Fruit fly (Drosophila melanogaster) whole organism, prepupa: Measurements from ENCODE around the gene CG14420.

Experiments used
- CG10631 ChIP-seq: fragments of 200-800 bp; sonication (Bioruptor generic); optimal IDR thresholded peaks from 2 replicates; lab custom pipeline; 2016; ENCODE audit warnings: missing biosample characterization, missing genetic modification characterization
- CG10669 ChIP-seq: fragments of 200-800 bp; sonication (Bioruptor generic); optimal IDR thresholded peaks from 3 replicates; lab custom pipeline; 2018; ENCODE audit warnings: missing biosample characterization, mild to moderate bottlenecking, missing genetic modification characterization, moderate library complexity
- CG11294 ChIP-seq: fragments of 200-800 bp; sonication (Bioruptor generic); IDR thresholded peaks from 2 replicates; pipeline ENCODE4 v1.3.6; 2022; ENCODE audit warnings: missing biosample characterization, missing genetic modification characterization
- CG11762 ChIP-seq: fragments of 200-800 bp; sonication (Bioruptor generic); optimal IDR thresholded peaks from 3 replicates; lab custom pipeline; 2016; ENCODE audit warnings: missing biosample characterization, missing genetic modification characterization; ENCODE audit not compliant: insufficient read depth
- CG11902 ChIP-seq: fragments of 200-800 bp; sonication (Bioruptor generic); optimal IDR thresholded peaks from 3 replicates; lab custom pipeline; 2016; ENCODE audit warnings: missing biosample characterization, missing genetic modification characterization
- CG16779 ChIP-seq: fragments of 200-800 bp; sonication (Bioruptor generic); optimal IDR thresholded peaks from 3 replicates; lab custom pipeline; 2017; ENCODE audit warnings: missing biosample characterization, mild to moderate bottlenecking, missing genetic modification characterization
- CG3032 ChIP-seq: fragments of 200-800 bp; optimal IDR thresholded peaks from 2 replicates; lab custom pipeline; 2019; ENCODE audit warnings: missing biosample characterization, mild to moderate bottlenecking, missing genetic modification characterization, moderate library complexity
- CG31627 ChIP-seq: fragments of 200-800 bp; sonication (Bioruptor generic); optimal IDR thresholded peaks from 3 replicates; lab custom pipeline; 2016; ENCODE audit warnings: missing biosample characterization, missing genetic modification characterization
- CG34406 ChIP-seq: fragments of 200-800 bp; sonication (Bioruptor generic); optimal IDR thresholded peaks from 3 replicates; lab custom pipeline; 2016; ENCODE audit warnings: missing biosample characterization, missing genetic modification characterization
- CG6163 ChIP-seq: fragments of 200-800 bp; sonication (Bioruptor generic); IDR thresholded peaks from 3 replicates; pipeline ENCODE4 v1.3.6; 2022; ENCODE audit warnings: missing biosample characterization, missing genetic modification characterization
- CG6792 ChIP-seq: fragments of 200-800 bp; sonication (Bioruptor generic); optimal IDR thresholded peaks from 3 replicates; lab custom pipeline; 2016; ENCODE audit warnings: missing biosample characterization, missing genetic modification characterization
- CG6808 ChIP-seq: fragments of 200-800 bp; sonication (Bioruptor generic); optimal IDR thresholded peaks from 3 replicates; lab custom pipeline; 2017; ENCODE audit warnings: missing biosample characterization, missing genetic modification characterization, mild to moderate bottlenecking, moderate library complexity, missing genetic modification reagents
- CG8119 ChIP-seq: fragments of 200-800 bp; sonication (Bioruptor generic); IDR thresholded peaks from 3 replicates; pipeline ENCODE4 v1.3.6; 2022; ENCODE audit warnings: missing biosample characterization, missing genetic modification characterization
- CG9139 ChIP-seq: fragments of 200-800 bp; sonication (Bioruptor generic); optimal IDR thresholded peaks from 3 replicates; lab custom pipeline; 2017; ENCODE audit warnings: missing biosample characterization, mild to moderate bottlenecking, missing genetic modification characterization
- Eip78C ChIP-seq: fragments of 200-800 bp; sonication (Bioruptor generic); peaks from one replicate; lab custom pipeline; 2016; ENCODE audit warnings: missing biosample characterization, missing genetic modification characterization
- Ets21C ChIP-seq: fragments of 200-800 bp; sonication (Bioruptor generic); optimal IDR thresholded peaks from 3 replicates; lab custom pipeline; 2016; ENCODE audit warnings: missing biosample characterization, missing genetic modification characterization
- Ets96B ChIP-seq: fragments of 200-800 bp; optimal IDR thresholded peaks from 2 replicates; lab custom pipeline; 2019; ENCODE audit warnings: missing biosample characterization, mild to moderate bottlenecking, missing genetic modification characterization, moderate library complexity
- Gug ChIP-seq: fragments of 200-800 bp; sonication (Bioruptor generic); IDR thresholded peaks from 2 replicates; pipeline ENCODE4 v1.3.6; 2022; ENCODE audit warnings: missing biosample characterization, missing genetic modification characterization
- Lpt ChIP-seq: fragments of 200-800 bp; sonication (Bioruptor generic); optimal IDR thresholded peaks from 3 replicates; lab custom pipeline; 2016; ENCODE audit warnings: missing biosample characterization, missing genetic modification characterization
- Met ChIP-seq: fragments of 200-800 bp; sonication (Bioruptor generic); optimal IDR thresholded peaks from 3 replicates; lab custom pipeline; 2016; ENCODE audit warnings: missing biosample characterization, missing genetic modification characterization
- OdsH ChIP-seq: fragments of 200-800 bp; sonication (Bioruptor generic); optimal IDR thresholded peaks from 3 replicates; lab custom pipeline; 2016; ENCODE audit warnings: missing biosample characterization, missing genetic modification characterization
- Smox ChIP-seq: fragments of 200-800 bp; sonication (Bioruptor generic); optimal IDR thresholded peaks from 3 replicates; lab custom pipeline; 2016; ENCODE audit warnings: missing biosample characterization, missing genetic modification characterization
- Sox102F ChIP-seq: fragments of 200-800 bp; sonication (Bioruptor generic); optimal IDR thresholded peaks from 2 replicates; lab custom pipeline; 2016; ENCODE audit warnings: missing biosample characterization, mild to moderate bottlenecking, missing genetic modification characterization
- Sox14 ChIP-seq: fragments of 200-800 bp; sonication (Bioruptor generic); optimal IDR thresholded peaks from 3 replicates; lab custom pipeline; 2016; ENCODE audit warnings: missing biosample characterization, missing genetic modification characterization
- Sox15 ChIP-seq: fragments of 200-800 bp; sonication (Bioruptor generic); optimal IDR thresholded peaks from 3 replicates; lab custom pipeline; 2016; ENCODE audit warnings: missing biosample characterization, missing genetic modification characterization
- achi ChIP-seq: fragments of 200-800 bp; sonication (Bioruptor generic); optimal IDR thresholded peaks from 3 replicates; lab custom pipeline; 2016; ENCODE audit warnings: missing biosample characterization, missing genetic modification characterization
- acj6 ChIP-seq: fragments of 200-800 bp; sonication (Bioruptor generic); optimal IDR thresholded peaks from 3 replicates; lab custom pipeline; 2016; ENCODE audit warnings: missing biosample characterization, missing genetic modification characterization
- cyc ChIP-seq: fragments of 200-800 bp; sonication (Bioruptor generic); optimal IDR thresholded peaks from 3 replicates; lab custom pipeline; 2016; ENCODE audit warnings: missing biosample characterization, missing genetic modification characterization
- dac ChIP-seq: fragments of 200-800 bp; sonication (Bioruptor generic); optimal IDR thresholded peaks from 2 replicates; lab custom pipeline; 2017; ENCODE audit warnings: missing biosample characterization, mild to moderate bottlenecking, missing genetic modification characterization
- dsx ChIP-seq: fragments of 200-800 bp; optimal IDR thresholded peaks from 3 replicates; lab custom pipeline; 2019; ENCODE audit warnings: missing biosample characterization, mild to moderate bottlenecking, missing genetic modification characterization, moderate library complexity; ENCODE audit not compliant: poor library complexity, severe bottlenecking
- fd85E ChIP-seq: fragments of 200-800 bp; sonication (Bioruptor generic); optimal IDR thresholded peaks from 3 replicates; lab custom pipeline; 2016; ENCODE audit warnings: missing biosample characterization, missing genetic modification characterization
- fkh ChIP-seq: fragments of 200-800 bp; sonication (Bioruptor generic); optimal IDR thresholded peaks from 3 replicates; lab custom pipeline; 2017; ENCODE audit warnings: missing biosample characterization, mild to moderate bottlenecking, missing genetic modification characterization, moderate library complexity
- pdm3 ChIP-seq: fragments of 200-800 bp; sonication (Bioruptor generic); optimal IDR thresholded peaks from 3 replicates; lab custom pipeline; 2016; ENCODE audit warnings: missing biosample characterization, missing genetic modification characterization
- salr ChIP-seq, 2 experiments: fragments of 200-800 bp; sonication (Bioruptor generic); optimal IDR thresholded peaks; 3 replicates each; lab custom pipeline; 2016 to 2018; ENCODE audit warnings: missing biosample characterization in 2 of 2, missing genetic modification characterization in 2 of 2, mild to moderate bottlenecking in 1 of 2
- spab ChIP-seq: fragments of 200-800 bp; sonication (Bioruptor generic); optimal IDR thresholded peaks from 2 replicates; lab custom pipeline; 2017; ENCODE audit warnings: missing biosample characterization, mild to moderate bottlenecking, missing genetic modification characterization, missing genetic modification reagents
- ss ChIP-seq, 2 experiments: fragments of 200-800 bp; sonication (Bioruptor generic); optimal IDR thresholded peaks; 2 replicates in 1 of 2; 3 replicates in 1 of 2; lab custom pipeline; 2017 to 2018; ENCODE audit warnings: mild to moderate bottlenecking in 2 of 2, missing biosample characterization in 2 of 2, missing genetic modification characterization in 2 of 2, moderate library complexity in 1 of 2
- svp ChIP-seq: fragments of 200-800 bp; sonication (Bioruptor generic); peaks from one replicate; lab custom pipeline; 2016; ENCODE audit warnings: missing biosample characterization, missing genetic modification characterization
- vri ChIP-seq: fragments of 200-800 bp; sonication (Bioruptor generic); optimal IDR thresholded peaks from 3 replicates; lab custom pipeline; 2016; ENCODE audit warnings: missing biosample characterization, mild to moderate bottlenecking, missing genetic modification characterization

Gene CG14420

DNA sequence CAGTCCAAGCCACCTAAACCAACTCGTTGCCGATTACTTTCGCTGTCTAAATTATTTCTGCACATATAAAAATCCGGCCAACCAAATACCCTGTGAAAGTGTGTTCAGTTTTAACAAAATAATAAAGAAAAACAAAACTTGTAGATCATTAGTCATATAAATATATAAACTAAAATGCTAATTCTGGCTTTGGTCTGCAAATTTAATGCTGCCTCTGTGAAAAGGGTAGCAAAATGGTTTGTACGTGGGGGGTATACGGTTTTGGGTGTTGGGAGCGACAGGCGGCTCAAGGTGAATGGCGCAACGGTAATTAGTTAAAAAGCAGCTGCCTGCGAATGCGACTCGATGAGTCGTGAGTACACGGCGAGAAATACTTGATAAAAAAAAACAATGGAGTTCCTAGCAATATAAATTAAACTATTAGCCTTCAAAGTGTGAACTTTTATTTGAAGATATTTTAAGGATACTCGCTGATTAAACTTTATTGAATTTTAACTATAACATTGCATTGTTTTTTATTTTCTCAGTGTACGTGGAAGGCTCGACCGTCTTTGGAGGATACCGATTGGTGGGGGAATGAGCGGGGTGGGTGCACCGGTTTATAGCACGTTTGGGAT lies 39.3 kb downstream of the CG14420 start (continued):
- TF ChIP-seq spab (GFP tag; lab: Kevin White, UChicago), result peak; percentile 39
- peak; percentile 33 for TF ChIP-seq CG6808
- TF ChIP-seq cyc, result peak; percentile 66
- no peak for TF ChIP-seq fkh (GFP tag; lab: Kevin White, UChicago)
- TF ChIP-seq pdm3, result peak; percentile 64
- TF ChIP-seq CG34406 (GFP tag; lab: Kevin White, UChicago), result peak; percentile 63
- peak; percentile 48 for TF ChIP-seq CG10669 (GFP tag; lab: Kevin White, UChicago)
- peak; percentile 40 for TF ChIP-seq Ets96B (tag; lab: Kevin White, UChicago)
- peak; percentile 33 for TF ChIP-seq CG3032
- TF ChIP-seq CG16779 (tag; lab: Kevin White, UChicago), result peak; percentile 17
- TF ChIP-seq Ets21C (GFP tag; lab: Kevin White, UChicago), result peak; percentile 60
- TF ChIP-seq Smox (GFP tag; lab: Kevin White, UChicago), result peak; percentile 67
- peak; percentile 70 for TF ChIP-seq OdsH
- peak in 1 of 2 experiments; percentile 30 for TF ChIP-seq salr (GFP tag; optimal IDR thresholded peaks at IDR 0.05; lab: Kevin White, UChicago)
- TF ChIP-seq CG8119 (GFP tag; lab: Robert Waterston, UW), result peak; percentile 80
- TF ChIP-seq Gug (GFP tag; lab: Robert Waterston, UW), result no peak
- TF ChIP-seq CG11294 (GFP tag; lab: Robert Waterston, UW), result no peak
- peak; percentile 67 for TF ChIP-seq acj6 (GFP tag; lab: Kevin White, UChicago)
- peak; percentile 70 for TF ChIP-seq Met
- TF ChIP-seq achi (GFP tag; lab: Kevin White, UChicago), result peak; percentile 68
- TF ChIP-seq Sox15 (GFP tag; lab: Kevin White, UChicago), result peak; percentile 25
- peak in 1 of 2 experiments; percentile 32 for TF ChIP-seq ss (GFP tag; optimal IDR thresholded peaks at IDR 0.05; lab: Kevin White, UChicago)
- TF ChIP-seq fd85E (GFP tag; lab: Kevin White, UChicago), result no peak
- peak; percentile 20 for TF ChIP-seq CG9139 (GFP tag; lab: Kevin White, UChicago)
- peak; percentile 92 for TF ChIP-seq Eip78C
- TF ChIP-seq CG6792, result peak; percentile 68
- peak; percentile 61 for TF ChIP-seq Lpt (GFP tag; lab: Kevin White, UChicago)
- TF ChIP-seq CG11762, result peak; percentile 54
- peak; percentile 89 for TF ChIP-seq svp (GFP tag; lab: Kevin White, UChicago)
- peak; percentile 76 for TF ChIP-seq CG6163 (GFP tag; lab: Robert Waterston, UW)
- no peak for TF ChIP-seq dsx
- TF ChIP-seq, all 60 proteins: peak for 51

- TF ChIP-seq svp (GFP tag; lab: Kevin White, UChicago) (no peak), vri (no peak), acj6 (GFP tag; lab: Kevin White, UChicago) (no peak), spab (GFP tag; lab: Kevin White, UChicago) (no peak), Sox102F (GFP tag; lab: Kevin White, UChicago) (no peak), dac (no peak)
Measured at dm6 chrX:2980290-2980689, 41.6 kb downstream of the CG14420 start.

dm6 chrX:2982441-2982995 lies 43.9 kb downstream of the CG14420 start:
- TF ChIP-seq Sox14 (GFP tag; lab: Kevin White, UChicago), result no peak
- no peak for TF ChIP-seq CG10631 (GFP tag; lab: Kevin White, UChicago)
- TF ChIP-seq CG11902 (GFP tag; lab: Kevin White, UChicago), result no peak
- no peak for TF ChIP-seq CG31627 (GFP tag; lab: Kevin White, UChicago)
